Fruit fly (Drosophila melanogaster): ENCODE data around the gene CG6380.

DNA sequence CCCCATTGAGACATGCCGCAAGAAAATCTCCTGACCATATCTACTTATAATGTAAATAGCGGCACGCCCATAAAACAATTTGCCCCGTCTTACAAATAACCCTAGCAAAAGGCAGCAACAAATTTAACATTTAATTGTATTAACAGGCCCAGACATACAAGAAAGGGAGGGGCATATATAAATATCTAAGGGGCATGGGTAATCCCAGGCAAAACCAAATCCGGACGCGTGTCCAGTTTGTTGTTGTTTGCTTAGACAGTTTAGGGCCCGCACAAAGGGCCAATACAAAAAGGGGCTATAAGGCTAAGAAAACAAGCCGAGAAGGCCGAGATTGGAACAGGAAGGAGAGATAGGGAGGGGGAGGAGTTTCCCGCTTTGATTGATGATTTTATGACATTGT is 29.8 kb downstream of the CG6380 start:
- TF ChIP-seq EcR (GFP tag; optimal IDR thresholded peaks at IDR 0.05) (no peak), psq (optimal IDR thresholded peaks at IDR 0.05) (no peak), pan (optimal IDR thresholded peaks at IDR 0.05) (no peak)

Data from whole organism.